Worm (Caenorhabditis elegans): ENCODE data around the gene Y54B9A.1.

Y54B9A.1 gene

ce11 chrV:9391959-9392358 is 47.4 kb downstream of the Y54B9A.1 start:
- TF ChIP-seq ref-1 (GFP tag; conservative IDR thresholded peaks at IDR 0.05) (no peak), cog-1 (tag; optimal IDR thresholded peaks at IDR 0.05) (no peak), ztf-29 (GFP tag; IDR thresholded peaks at IDR 0.05) (no peak), med-1 (GFP tag; optimal IDR thresholded peaks at IDR 0.05; ENCODE audit: insufficient read depth) (no peak), flt-1 (GFP tag; IDR thresholded peaks at IDR 0.05) (no peak), ztf-23 (GFP tag; IDR thresholded peaks at IDR 0.05) (no peak), tab-1 (GFP tag; IDR thresholded peaks at IDR 0.05) (no peak), klf-2 (GFP tag; conservative IDR thresholded peaks at IDR 0.05) (no peak), T22C8.4 (GFP tag; IDR thresholded peaks at IDR 0.05) (no peak)

All from whole organism, midembryonic.